Worm (Caenorhabditis elegans): ENCODE data around the gene F43C1.7.
A peak's percentile ranks its signal among the peaks of the same experiment; 100 is the strongest.

DNA sequence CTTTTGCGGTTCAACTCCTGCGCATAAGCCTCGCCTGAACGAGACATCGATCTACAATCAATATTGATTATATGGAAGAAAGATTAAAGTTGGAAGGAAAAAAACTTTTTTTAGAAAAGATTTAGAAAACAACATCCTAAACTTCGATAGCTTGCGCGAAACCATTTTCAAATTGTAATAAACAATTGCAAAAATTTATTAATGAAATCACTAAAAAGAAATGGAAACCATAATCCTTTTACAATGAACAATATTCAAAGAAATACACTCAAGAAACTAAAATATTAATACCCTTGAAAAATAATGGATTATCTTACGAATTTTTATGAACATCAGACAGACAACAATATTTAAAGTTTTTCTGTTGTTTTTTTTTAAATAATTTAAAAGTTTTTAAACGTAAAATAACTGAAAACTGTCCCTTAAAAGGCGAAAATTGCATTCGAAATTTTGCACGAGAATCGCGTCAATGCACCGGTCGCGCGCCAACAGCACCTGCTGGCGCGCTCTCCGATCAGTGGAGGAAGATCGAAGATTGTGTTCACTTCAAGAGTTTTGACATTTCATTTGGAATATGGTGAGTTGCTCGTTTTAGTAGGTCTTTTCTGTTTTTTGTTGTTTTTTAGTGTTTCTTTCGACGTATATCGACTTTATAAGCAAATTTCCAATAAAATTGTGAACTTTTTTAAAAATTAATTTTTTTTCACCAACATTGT is 27.0 kb upstream of the F43C1.7 start, which contains the start of the genes sftb-1 and R10E4.1:
- TF ChIP-seq unc-62 (GFP tag; optimal IDR thresholded peaks at IDR 0.05) (no peak), nhr-12 (tag; optimal IDR thresholded peaks at IDR 0.05) (no peak), M03D4.4 (tag; optimal IDR thresholded peaks at IDR 0.05) (no peak), pha-4 (tag; optimal IDR thresholded peaks at IDR 0.05) (peak; percentile 45), sptf-1 (tag; optimal IDR thresholded peaks at IDR 0.05) (no peak), mls-2 (tag; optimal IDR thresholded peaks at IDR 0.05) (no peak), ceh-43 (GFP tag; optimal IDR thresholded peaks at IDR 0.05) (no peak), ceh-83 (GFP tag; optimal IDR thresholded peaks at IDR 0.05) (no peak), elt-1 (tag; optimal IDR thresholded peaks at IDR 0.05; ENCODE audit: borderline replicate concordance, insufficient read depth) (no peak), lsy-2 (tag; optimal IDR thresholded peaks at IDR 0.05) (peak; percentile 51), nhr-237 (tag; optimal IDR thresholded peaks at IDR 0.05) (peak; percentile 51), mab-5 (tag; optimal IDR thresholded peaks at IDR 0.05) (no peak)
